Fruit fly (Drosophila melanogaster) whole organism, embryonic: ENCODE measurements around the gene Pi4KIIalpha.

Experiments used
- B-H1 ChIP-seq: fragments of 200-800 bp; sonication (Bioruptor generic); IDR thresholded peaks from 3 replicates; pipeline ENCODE4 v1.3.6; 2022; ENCODE audit warnings: missing biosample characterization, missing genetic modification characterization
- Bteb2 ChIP-seq: fragments of 200-800 bp; sonication (Bioruptor generic); optimal IDR thresholded peaks from 2 replicates; lab custom pipeline; 2016; ENCODE audit warnings: missing biosample characterization, missing genetic modification characterization
- CG1024 ChIP-seq: fragments of 200-800 bp; sonication (Bioruptor generic); IDR thresholded peaks from 2 replicates; pipeline ENCODE4 v1.3.6; 2022; ENCODE audit warnings: missing biosample characterization, missing genetic modification characterization
- CG10274 ChIP-seq: fragments of 200-800 bp; sonication (Bioruptor generic); optimal IDR thresholded peaks from 3 replicates; lab custom pipeline; 2017; ENCODE audit warnings: missing biosample characterization, mild to moderate bottlenecking, missing genetic modification characterization
- CG11093 ChIP-seq: fragments of 200-800 bp; sonication (Bioruptor generic); IDR thresholded peaks from 3 replicates; pipeline ENCODE4 v1.3.6; 2022; ENCODE audit warnings: missing biosample characterization, missing genetic modification characterization
- CG11398 ChIP-seq: fragments of 200-800 bp; sonication (Bioruptor generic); optimal IDR thresholded peaks from 2 replicates; lab custom pipeline; 2016; ENCODE audit warnings: missing biosample characterization, missing genetic modification characterization
- CG11696 ChIP-seq: fragments of 200-800 bp; sonication (Bioruptor generic); IDR thresholded peaks from 2 replicates; pipeline ENCODE4 v1.3.6; 2022; ENCODE audit warnings: missing biosample characterization, missing genetic modification characterization
- CG12236 ChIP-seq: fragments of 200-800 bp; sonication (Bioruptor generic); optimal IDR thresholded peaks from 2 replicates; lab custom pipeline; 2016; ENCODE audit warnings: missing biosample characterization, missing genetic modification characterization
- CG12299 ChIP-seq: fragments of 200-800 bp; sonication (Bioruptor generic); optimal IDR thresholded peaks from 2 replicates; lab custom pipeline; 2018; ENCODE audit warnings: missing biosample characterization, mild to moderate bottlenecking, missing genetic modification characterization
- CG12659 ChIP-seq: fragments of 200-800 bp; sonication (Bioruptor generic); optimal IDR thresholded peaks from 3 replicates; lab custom pipeline; 2017; ENCODE audit warnings: mild to moderate bottlenecking, missing biosample characterization, missing genetic modification reagents, missing genetic modification characterization
- CG13123 ChIP-seq: fragments of 200-800 bp; sonication (Bioruptor generic); optimal IDR thresholded peaks from 2 replicates; lab custom pipeline; 2016; ENCODE audit warnings: missing biosample characterization, missing genetic modification characterization
- CG13775 ChIP-seq: fragments of 200-800 bp; sonication (Bioruptor generic); optimal IDR thresholded peaks from 3 replicates; lab custom pipeline; 2017; ENCODE audit warnings: missing biosample characterization, mild to moderate bottlenecking, missing genetic modification characterization
- CG14014 ChIP-seq: fragments of 200-800 bp; sonication (Bioruptor generic); IDR thresholded peaks from 2 replicates; pipeline ENCODE4 v1.3.6; 2022; ENCODE audit warnings: missing biosample characterization, missing genetic modification characterization
- CG15269 ChIP-seq: fragments of 200-800 bp; sonication (Bioruptor generic); optimal IDR thresholded peaks from 2 replicates; lab custom pipeline; 2018; ENCODE audit warnings: missing biosample characterization, mild to moderate bottlenecking, missing genetic modification characterization, moderate library complexity
- CG18599 ChIP-seq: fragments of 200-800 bp; sonication (Bioruptor generic); optimal IDR thresholded peaks from 3 replicates; lab custom pipeline; 2017; ENCODE audit warnings: missing biosample characterization, missing genetic modification characterization, mild to moderate bottlenecking, moderate library complexity, missing genetic modification reagents
- CG2116 ChIP-seq: fragments of 200-800 bp; sonication (Bioruptor generic); optimal IDR thresholded peaks from 3 replicates; lab custom pipeline; 2018; ENCODE audit warnings: missing biosample characterization, mild to moderate bottlenecking, missing genetic modification characterization
- CG30403 ChIP-seq: fragments of 200-800 bp; sonication (Bioruptor generic); optimal IDR thresholded peaks from 3 replicates; lab custom pipeline; 2016; ENCODE audit warnings: missing biosample characterization, missing genetic modification characterization
- CG30431 ChIP-seq: fragments of 200-800 bp; sonication (Bioruptor generic); optimal IDR thresholded peaks from 2 replicates; lab custom pipeline; 2017; ENCODE audit warnings: missing biosample characterization, missing genetic modification characterization
- CG3407 ChIP-seq: fragments of 200-800 bp; sonication (Bioruptor generic); optimal IDR thresholded peaks from 2 replicates; lab custom pipeline; 2018; ENCODE audit warnings: missing biosample characterization, mild to moderate bottlenecking, missing genetic modification characterization
- CG4328 ChIP-seq: fragments of 200-800 bp; sonication (Bioruptor generic); optimal IDR thresholded peaks from 3 replicates; lab custom pipeline; 2017; ENCODE audit warnings: missing biosample characterization, missing genetic modification reagents, missing genetic modification characterization
- CG4424 ChIP-seq: fragments of 200-800 bp; sonication (Bioruptor generic); optimal IDR thresholded peaks from 3 replicates; lab custom pipeline; 2016; ENCODE audit warnings: missing biosample characterization, missing genetic modification characterization
- CG4730 ChIP-seq: fragments of 200-800 bp; sonication (Bioruptor generic); IDR thresholded peaks from 2 replicates; pipeline ENCODE4 v1.3.6; 2022; ENCODE audit warnings: missing biosample characterization, missing genetic modification characterization
- CG6654 ChIP-seq: fragments of 200-800 bp; sonication (Bioruptor generic); optimal IDR thresholded peaks from 2 replicates; lab custom pipeline; 2017; ENCODE audit warnings: missing biosample characterization, mild to moderate bottlenecking, missing genetic modification characterization
- CG9797 ChIP-seq: fragments of 200-800 bp; sonication (Bioruptor generic); optimal IDR thresholded peaks from 3 replicates; lab custom pipeline; 2018; ENCODE audit warnings: missing biosample characterization, mild to moderate bottlenecking, missing genetic modification characterization
- CG9817 ChIP-seq: fragments of 200-800 bp; sonication (Bioruptor generic); optimal IDR thresholded peaks from 2 replicates; lab custom pipeline; 2018; ENCODE audit warnings: missing biosample characterization, mild to moderate bottlenecking, missing genetic modification characterization, moderate library complexity
- D19A ChIP-seq: fragments of 200-800 bp; optimal IDR thresholded peaks from 3 replicates; lab custom pipeline; 2019; ENCODE audit warnings: missing biosample characterization, mild to moderate bottlenecking, missing genetic modification characterization, moderate library complexity
- D19B ChIP-seq: fragments of 200-800 bp; sonication (Bioruptor generic); optimal IDR thresholded peaks from 2 replicates; lab custom pipeline; 2017; ENCODE audit warnings: missing biosample characterization, mild to moderate bottlenecking, missing genetic modification characterization
- Deaf1 ChIP-seq: fragments of 200-800 bp; optimal IDR thresholded peaks from 3 replicates; lab custom pipeline; 2019; ENCODE audit warnings: missing biosample characterization, mild to moderate bottlenecking, missing genetic modification characterization, moderate library complexity
- Dll ChIP-seq: fragments of 200-800 bp; sonication (Bioruptor generic); IDR thresholded peaks from 4 replicates; pipeline ENCODE4 v1.3.6; 2022; ENCODE audit warnings: missing biosample characterization, missing genetic modification characterization; ENCODE audit not compliant: partially characterized antibody
- Lpt ChIP-seq: fragments of >200 bp; optimal IDR thresholded peaks from 2 replicates; lab custom pipeline; 2018; ENCODE audit warnings: missing biosample characterization, missing genetic modification characterization
- NC2α ChIP-seq: fragments of 200-800 bp; sonication (Bioruptor generic); optimal IDR thresholded peaks from 2 replicates; lab custom pipeline; 2016; ENCODE audit warnings: missing biosample characterization, missing genetic modification characterization
- NFAT ChIP-seq: fragments of 200-800 bp; sonication (Bioruptor generic); IDR thresholded peaks from 2 replicates; pipeline ENCODE4 v1.3.6; 2022; ENCODE audit warnings: missing biosample characterization, missing genetic modification characterization
- Sin3A ChIP-seq: fragments of >200 bp; optimal IDR thresholded peaks from 2 replicates; lab custom pipeline; 2018
- Sry-β ChIP-seq: fragments of 200-800 bp; sonication (Bioruptor generic); optimal IDR thresholded peaks from 2 replicates; lab custom pipeline; 2018; ENCODE audit warnings: missing biosample characterization, mild to moderate bottlenecking, missing genetic modification characterization, moderate library complexity
- dati ChIP-seq: fragments of 200-800 bp; sonication (Bioruptor generic); IDR thresholded peaks from 2 replicates; pipeline ENCODE4 v1.3.6; 2022; ENCODE audit warnings: missing biosample characterization, missing genetic modification characterization
- dmrt99B ChIP-seq: fragments of 200-800 bp; sonication (Bioruptor generic); optimal IDR thresholded peaks from 2 replicates; lab custom pipeline; 2018; ENCODE audit warnings: missing biosample characterization, mild to moderate bottlenecking, missing genetic modification characterization, moderate library complexity
- ftz-f1 ChIP-seq: fragments of 200-800 bp; sonication (Bioruptor generic); optimal IDR thresholded peaks from 2 replicates; lab custom pipeline; 2016; ENCODE audit warnings: missing biosample characterization, missing genetic modification characterization
- gcm2 ChIP-seq: fragments of 200-800 bp; sonication (Bioruptor generic); optimal IDR thresholded peaks from 2 replicates; lab custom pipeline; 2016; ENCODE audit warnings: missing biosample characterization, missing genetic modification characterization
- gem ChIP-seq: fragments of 200-800 bp; sonication (Bioruptor generic); optimal IDR thresholded peaks from 2 replicates; lab custom pipeline; 2019; ENCODE audit warnings: missing biosample characterization, mild to moderate bottlenecking, missing genetic modification characterization, moderate library complexity
- p53 ChIP-seq: fragments of 200-800 bp; sonication (Bioruptor generic); optimal IDR thresholded peaks from 2 replicates; lab custom pipeline; 2016; ENCODE audit warnings: missing biosample characterization, missing genetic modification characterization
- pho ChIP-seq: fragments of 200-800 bp; sonication (Bioruptor generic); optimal IDR thresholded peaks from 2 replicates; lab custom pipeline; 2016; ENCODE audit warnings: missing biosample characterization, missing genetic modification characterization
- prd ChIP-seq, 3 experiments: fragments of >200 bp in 2 of 3; fragments of 200-800 bp in 1 of 3; sonication (Bioruptor generic) in 1 of 3; optimal IDR thresholded peaks in 2 of 3; IDR thresholded peaks in 1 of 3; 2 replicates in 2 of 3; 3 replicates in 1 of 3; pipeline versions ENCODE4 v1.3.6 to Lab custom; 2017 to 2022; ENCODE audit warnings: missing biosample characterization in 1 of 3, missing genetic modification characterization in 1 of 3
- ro ChIP-seq: fragments of 200-800 bp; sonication (Bioruptor generic); IDR thresholded peaks from 2 replicates; pipeline ENCODE4 v1.3.6; 2022; ENCODE audit warnings: missing biosample characterization, missing genetic modification characterization
- sisA ChIP-seq: fragments of 200-800 bp; sonication (Bioruptor generic); IDR thresholded peaks from 2 replicates; pipeline ENCODE4 v1.3.6; 2022; ENCODE audit warnings: missing biosample characterization, missing genetic modification characterization
- sna ChIP-seq: fragments of 200-800 bp; sonication (Bioruptor generic); IDR thresholded peaks from 2 replicates; pipeline ENCODE4 v1.3.6; 2022; ENCODE audit warnings: missing biosample characterization, missing genetic modification characterization; ENCODE audit not compliant: partially characterized antibody
- so ChIP-seq: fragments of 200-800 bp; sonication (Bioruptor generic); IDR thresholded peaks from 3 replicates; pipeline ENCODE4 v1.3.6; 2022; ENCODE audit warnings: missing biosample characterization, missing genetic modification characterization
- tap ChIP-seq: fragments of 200-800 bp; optimal IDR thresholded peaks from 3 replicates; lab custom pipeline; 2019; ENCODE audit warnings: missing biosample characterization, mild to moderate bottlenecking, missing genetic modification characterization, moderate library complexity
- twi ChIP-seq: fragments of 200-800 bp; optimal IDR thresholded peaks from 2 replicates; lab custom pipeline; 2019; ENCODE audit warnings: missing biosample characterization, mild to moderate bottlenecking, missing genetic modification characterization, moderate library complexity
- unc-4 ChIP-seq: fragments of 200-800 bp; sonication (Bioruptor generic); IDR thresholded peaks from 2 replicates; pipeline ENCODE4 v1.3.6; 2022; ENCODE audit warnings: missing biosample characterization, missing genetic modification characterization; ENCODE audit not compliant: partially characterized antibody
- vnd ChIP-seq: fragments of 200-800 bp; sonication (Bioruptor generic); IDR thresholded peaks from 3 replicates; pipeline ENCODE4 v1.3.6; 2022; ENCODE audit warnings: missing biosample characterization, missing genetic modification characterization; ENCODE audit not compliant: partially characterized antibody
- zf30C ChIP-seq: fragments of 200-800 bp; sonication (Bioruptor generic); optimal IDR thresholded peaks from 3 replicates; lab custom pipeline; 2018; ENCODE audit warnings: missing biosample characterization, mild to moderate bottlenecking, missing genetic modification characterization

Pi4KIIalpha gene

dm6 chr3R:5606477-5606876 is 43.0 kb upstream of the Pi4KIIalpha start, which contains the start of gene asl (continued):
- peak; percentile 61 for TF ChIP-seq CG13775 (GFP tag; lab: Kevin White, UChicago)
- no peak for TF ChIP-seq so (GFP tag; lab: Robert Waterston, UW)
- TF ChIP-seq Lpt (GFP tag; lab: Kevin White, UChicago), result no peak
- no peak for TF ChIP-seq CG10274
- TF ChIP-seq B-H1 (GFP tag; lab: Robert Waterston, UW), result no peak
- peak; percentile 69 for TF ChIP-seq CG30403
- TF ChIP-seq Sin3A (lab: Kevin White, UChicago), result peak; percentile 74
- no peak for TF ChIP-seq ftz-f1 (GFP tag; lab: Kevin White, UChicago)
- peak; percentile 37; the same call in 1 of the 2 replicates for TF ChIP-seq CG1024 (GFP tag; lab: Robert Waterston, UW)
- TF ChIP-seq CG12236 (GFP tag; lab: Kevin White, UChicago), result no peak
- TF ChIP-seq CG4730 (GFP tag; lab: Robert Waterston, UW), result 0 out of 2 replicates have a peak, but pooled peaks have one; percentile 6
- no peak for TF ChIP-seq prd (optimal IDR thresholded peaks at IDR 0.05; lab: Kevin White, UChicago)
- TF ChIP-seq prd (GFP tag; IDR thresholded peaks at IDR 0.05; lab: Robert Waterston, UW), result peak; percentile 39; the same call in 1 of the 3 replicates
- TF ChIP-seq CG30431 (GFP tag; lab: Kevin White, UChicago), result no peak
- TF ChIP-seq zf30C (GFP tag; lab: Kevin White, UChicago), result peak; percentile 10
- peak; percentile 88 for TF ChIP-seq CG12659 (GFP tag; lab: Kevin White, UChicago)
- TF ChIP-seq CG11093 (GFP tag; lab: Robert Waterston, UW), result no peak
- peak; percentile 77 for TF ChIP-seq CG9817 (tag; lab: Kevin White, UChicago)
- TF ChIP-seq Bteb2 (GFP tag; lab: Kevin White, UChicago), result no peak
- TF ChIP-seq CG13123 (GFP tag; lab: Kevin White, UChicago), result peak; percentile 62
- peak; percentile 19 for TF ChIP-seq Sry-β
- no peak for TF ChIP-seq NFAT (GFP tag; lab: Robert Waterston, UW)
- no peak for TF ChIP-seq Dll
- TF ChIP-seq twi (tag; lab: Kevin White, UChicago), result peak; percentile 62
- no peak for TF ChIP-seq vnd (GFP tag; lab: Robert Waterston, UW)
- no peak for TF ChIP-seq gcm2
- no peak for TF ChIP-seq CG18599 (GFP tag; lab: Kevin White, UChicago)
- TF ChIP-seq unc-4, result no peak
- TF ChIP-seq ro, result no peak
- TF ChIP-seq p53, result no peak
- TF ChIP-seq CG6654 (GFP tag; lab: Kevin White, UChicago), result peak; percentile 38
- TF ChIP-seq CG14014 (GFP tag; lab: Robert Waterston, UW), result peak; percentile 57; the same call in 1 of the 2 replicates
- TF ChIP-seq CG15269 (tag; lab: Kevin White, UChicago), result no peak
- TF ChIP-seq CG11398 (GFP tag; lab: Kevin White, UChicago), result no peak
- no peak for TF ChIP-seq D19B
- peak; percentile 79 for TF ChIP-seq gem (tag; lab: Kevin White, UChicago)
- peak; percentile 60 for TF ChIP-seq D19A (tag; lab: Kevin White, UChicago)
- peak; percentile 49; the same call in 1 of the 2 replicates for TF ChIP-seq sisA (GFP tag; lab: Robert Waterston, UW)
- peak; percentile 7 for TF ChIP-seq CG4328 (GFP tag; lab: Kevin White, UChicago)
- TF ChIP-seq pho (GFP tag; lab: Kevin White, UChicago), result peak; percentile 33
- TF ChIP-seq CG9797 (GFP tag; lab: Kevin White, UChicago), result peak; percentile 61
- peak; percentile 75 for TF ChIP-seq CG4424 (GFP tag; lab: Kevin White, UChicago)
- TF ChIP-seq dmrt99B, result no peak
- peak; percentile 47 for TF ChIP-seq Deaf1 (tag; lab: Kevin White, UChicago)
- TF ChIP-seq sna (GFP tag; lab: Robert Waterston, UW), result no peak
- 0 out of 2 replicates have a peak, but pooled peaks have one; percentile 25 for TF ChIP-seq dati
- no peak for TF ChIP-seq NC2α (GFP tag; lab: Kevin White, UChicago)
- peak; percentile 85 for TF ChIP-seq CG2116 (GFP tag; lab: Kevin White, UChicago)
- TF ChIP-seq CG3407 (GFP tag; lab: Kevin White, UChicago), result no peak
- 0 out of 2 replicates have a peak, but pooled peaks have one; percentile 26 for TF ChIP-seq CG11696 (GFP tag; lab: Robert Waterston, UW)
- peak; percentile 50 for TF ChIP-seq CG12299 (tag; lab: Kevin White, UChicago)
- TF ChIP-seq tap, result no peak
